Worm (Caenorhabditis elegans) whole organism, young adult: Measurements from ENCODE around the gene E02C12.11.

Source experiments
- attf-3 ChIP-seq: fragments of 200-800 bp; sonication (Bioruptor generic); conservative IDR thresholded peaks from 2 replicates; pipeline ENCODE4 v1.3.6; 2022; ENCODE audit warnings: missing genetic modification reagents, missing genetic modification characterization, missing compliant biosample characterization
- hsf-1 ChIP-seq: fragments of 200-800 bp; sonication (Bioruptor generic); IDR thresholded peaks from 2 replicates; pipeline ENCODE4 v1.3.6; 2022; ENCODE audit warnings: missing genetic modification reagents, missing genetic modification characterization, missing compliant biosample characterization
- nhr-90 ChIP-seq: sonication (generic microtip); optimal IDR thresholded peaks from 2 replicates; lab custom pipeline; 2016; ENCODE audit warnings: missing genotype, mild to moderate bottlenecking, missing genetic modification characterization, missing compliant biosample characterization

ce11 chrV:9394938-9395639, 15.4 kb upstream of the E02C12.11 start:
- no peak for TF ChIP-seq hsf-1
- no peak for TF ChIP-seq attf-3 (GFP tag; lab: Robert Waterston, UW)
- TF ChIP-seq nhr-90 = no peak
